Worm (Caenorhabditis elegans): ENCODE measurements around the gene C29E4.12.

The C29E4.12 gene

ce11 chrIII:7892333-7892732 is 48.6 kb upstream of the C29E4.12 start:
- TF ChIP-seq nhr-11 (tag; optimal IDR thresholded peaks at IDR 0.05) (no peak), elt-2 (tag; optimal IDR thresholded peaks at IDR 0.05) (no peak), sea-2 (GFP tag; optimal IDR thresholded peaks at IDR 0.05) (no peak), nhr-237 (tag; optimal IDR thresholded peaks at IDR 0.05) (no peak), ceh-16 (tag; optimal IDR thresholded peaks at IDR 0.05) (no peak), ama-1 (optimal IDR thresholded peaks at IDR 0.05) (no peak), pha-4 (tag; optimal IDR thresholded peaks at IDR 0.05) (peak; percentile 68)

- TF ChIP-seq nfya-1 (tag; optimal IDR thresholded peaks at IDR 0.05; ENCODE audit: insufficient read depth) (peak; percentile 7), zag-1 (tag; optimal IDR thresholded peaks at IDR 0.05) (no peak), tbx-2 (tag; optimal IDR thresholded peaks at IDR 0.05) (no peak), nhr-28 (tag; optimal IDR thresholded peaks at IDR 0.05) (no peak), daf-12 (tag; optimal IDR thresholded peaks at IDR 0.05) (no peak), nhr-76 (tag; optimal IDR thresholded peaks at IDR 0.05) (no peak), R02D3.7 (tag; optimal IDR thresholded peaks at IDR 0.05) (no peak)
Observed at ce11 chrIII:7893224-7893623, 47.7 kb upstream of the C29E4.12 start.

ce11 chrIII:7894724-7895123 is 46.2 kb upstream of the C29E4.12 start, which contains the start of gene ZK688.4:
Gene ZK688.4, plus strand, starts transcription at chrIII:7895024.
- TF ChIP-seq tbx-2 (tag; optimal IDR thresholded peaks at IDR 0.05) (no peak), nhr-76 (tag; optimal IDR thresholded peaks at IDR 0.05) (no peak), fos-1 (tag; optimal IDR thresholded peaks at IDR 0.05) (no peak), lin-39 (tag; optimal IDR thresholded peaks at IDR 0.05) (no peak), nhr-23 (tag; optimal IDR thresholded peaks at IDR 0.05) (no peak)

- TF ChIP-seq mml-1 (tag; optimal IDR thresholded peaks at IDR 0.05) (no peak), skn-1 (tag; optimal IDR thresholded peaks at IDR 0.05) (no peak), zag-1 (tag; optimal IDR thresholded peaks at IDR 0.05) (no peak), lin-39 (tag; optimal IDR thresholded peaks at IDR 0.05) (no peak), snpc-4 (tag; optimal IDR thresholded peaks at IDR 0.05) (no peak)
Observed at ce11 chrIII:7896925-7897324, 44.0 kb upstream of the C29E4.12 start, which contains the start of gene ZK688.10. Gene ZK688.10, minus strand, starts transcription at chrIII:7897025.

ce11 chrIII:7897733-7898132 is 43.2 kb upstream of the C29E4.12 start:
- peak; percentile 22 for TF ChIP-seq nhr-76 (tag; optimal IDR thresholded peaks at IDR 0.05)
- TF ChIP-seq fkh-10 (GFP tag; optimal IDR thresholded peaks at IDR 0.05): no peak
- no peak for TF ChIP-seq elt-2 (tag; optimal IDR thresholded peaks at IDR 0.05)
- TF ChIP-seq nhr-23 (tag; optimal IDR thresholded peaks at IDR 0.05): peak; percentile 71
- no peak for TF ChIP-seq mdl-1 (tag; optimal IDR thresholded peaks at IDR 0.05)
- peak; percentile 2 for TF ChIP-seq ceh-28 (tag; optimal IDR thresholded peaks at IDR 0.05)
- no peak for TF ChIP-seq pqm-1 (tag; optimal IDR thresholded peaks at IDR 0.05)
- no peak for TF ChIP-seq elt-3 (tag; optimal IDR thresholded peaks at IDR 0.05)
- TF ChIP-seq hmg-11 (tag; optimal IDR thresholded peaks at IDR 0.05): no peak
- no peak for TF ChIP-seq nhr-67 (tag; optimal IDR thresholded peaks at IDR 0.05)
- peak; percentile 57 for TF ChIP-seq nhr-43 (tag; optimal IDR thresholded peaks at IDR 0.05; ENCODE audit: poor library complexity, severe bottlenecking)
- no peak for TF ChIP-seq nhr-237 (tag; optimal IDR thresholded peaks at IDR 0.05)
- no peak for TF ChIP-seq ztf-4 (tag; optimal IDR thresholded peaks at IDR 0.05)
- no peak for TF ChIP-seq ceh-16 (tag; optimal IDR thresholded peaks at IDR 0.05)
- peak; percentile 12 for TF ChIP-seq nhr-25 (tag; optimal IDR thresholded peaks at IDR 0.05)
- TF ChIP-seq tbx-2 (tag; optimal IDR thresholded peaks at IDR 0.05): no peak
- TF ChIP-seq unc-62 (GFP tag; optimal IDR thresholded peaks at IDR 0.05): no peak
- TF ChIP-seq unc-39 (tag; optimal IDR thresholded peaks at IDR 0.05): no peak
- no peak for TF ChIP-seq egl-5 (tag; optimal IDR thresholded peaks at IDR 0.05)
- TF ChIP-seq lsy-12 (tag; optimal IDR thresholded peaks at IDR 0.05): no peak
- TF ChIP-seq ceh-82 (tag; optimal IDR thresholded peaks at IDR 0.05): no peak
